Worm (Caenorhabditis elegans): Measurements from ENCODE around the gene F33A8.7.

F33A8.7 gene

ce11 chrII:10986461-10987090 is 38.9 kb downstream of the F33A8.7 start (continued):
- TF ChIP-seq sem-2 (GFP tag; optimal IDR thresholded peaks at IDR 0.05) = no peak

- TF ChIP-seq lsy-2 (tag; optimal IDR thresholded peaks at IDR 0.05) (no peak), unc-62 (GFP tag; optimal IDR thresholded peaks at IDR 0.05) (peak; percentile 60), hlh-1 (tag; optimal IDR thresholded peaks at IDR 0.05) (peak; percentile 78), bed-3 (GFP tag; optimal IDR thresholded peaks at IDR 0.05) (no peak), elt-3 (tag; optimal IDR thresholded peaks at IDR 0.05) (no peak), sptf-1 (tag; optimal IDR thresholded peaks at IDR 0.05) (no peak)
Observed at ce11 chrII:10982017-10982416, 43.4 kb downstream of the F33A8.7 start.

ce11 chrII:10975239-10975638 is 50.2 kb downstream of the F33A8.7 start, which contains the start of gene ptp-3:
Gene ptp-3, plus strand, starts transcription at chrII:10975539.
- TF ChIP-seq cnd-1 (tag; optimal IDR thresholded peaks at IDR 0.05) (no peak), mab-5 (tag; optimal IDR thresholded peaks at IDR 0.05) (no peak), unc-120 (tag; optimal IDR thresholded peaks at IDR 0.05; ENCODE audit: poor library complexity, severe bottlenecking) (no peak), nhr-12 (tag; optimal IDR thresholded peaks at IDR 0.05) (no peak), zip-8 (tag; optimal IDR thresholded peaks at IDR 0.05) (no peak), ham-2 (GFP tag; optimal IDR thresholded peaks at IDR 0.05) (no peak), nhr-237 (tag; optimal IDR thresholded peaks at IDR 0.05) (no peak), tbx-8 (GFP tag; optimal IDR thresholded peaks at IDR 0.05) (no peak)
